Worm (Caenorhabditis elegans) whole organism, young adult: ENCODE data around the gene nemt-1.

ENCODE experiments used
- D2030.7 ChIP-seq: fragments of 200-800 bp; sonication (Bioruptor generic); IDR thresholded peaks from 2 replicates; pipeline ENCODE4 v1.3.6; 2022; ENCODE audit warnings: missing genetic modification reagents, missing genetic modification characterization, missing compliant biosample characterization
- F22D6.2 ChIP-seq: sonication (generic microtip); optimal IDR thresholded peaks from 2 replicates; lab custom pipeline; 2016; ENCODE audit warnings: mild to moderate bottlenecking, missing genetic modification characterization, missing compliant biosample characterization
- ceh-79 ChIP-seq: sonication (generic microtip); optimal IDR thresholded peaks from 2 replicates; lab custom pipeline; 2017; ENCODE audit warnings: mild to moderate bottlenecking, missing genetic modification characterization, missing compliant biosample characterization
- ceh-91 ChIP-seq: fragments of 200-800 bp; sonication (Bioruptor generic); IDR thresholded peaks from 2 replicates; pipeline ENCODE4 v1.3.6; 2022; ENCODE audit warnings: missing genetic modification reagents, missing genetic modification characterization, missing compliant biosample characterization
- ekl-4 ChIP-seq: fragments of 200-800 bp; sonication (Bioruptor generic); IDR thresholded peaks from 2 replicates; pipeline ENCODE4 v1.3.6; 2022; ENCODE audit warnings: missing genetic modification reagents, missing genetic modification characterization, missing compliant biosample characterization
- lir-1 ChIP-seq: fragments of 200-800 bp; sonication (Bioruptor generic); conservative IDR thresholded peaks from 2 replicates; pipeline ENCODE4 v1.3.6; 2022; ENCODE audit warnings: missing genetic modification reagents, missing genetic modification characterization, missing compliant biosample characterization
- mel-28 ChIP-seq: sonication (generic microtip); optimal IDR thresholded peaks from 2 replicates; lab custom pipeline; 2016; ENCODE audit warnings: borderline replicate concordance, mild to moderate bottlenecking, missing genetic modification characterization, missing compliant biosample characterization
- nfya-2 ChIP-seq: fragments of 200-800 bp; sonication (Bioruptor generic); IDR thresholded peaks from 2 replicates; pipeline ENCODE4 v1.3.6; 2022; ENCODE audit warnings: missing genetic modification reagents, missing genetic modification characterization, missing compliant biosample characterization
- nfyb-1 ChIP-seq: fragments of 200-800 bp; sonication (Bioruptor generic); IDR thresholded peaks from 2 replicates; pipeline ENCODE4 v1.3.6; 2022; ENCODE audit warnings: missing genetic modification reagents, missing genetic modification characterization, missing compliant biosample characterization
- nhr-80 ChIP-seq: sonication (generic microtip); optimal IDR thresholded peaks from 2 replicates; lab custom pipeline; 2016; ENCODE audit warnings: missing genetic modification characterization, missing compliant biosample characterization
- pbrm-1 ChIP-seq: fragments of 200-800 bp; sonication (Bioruptor generic); IDR thresholded peaks from 2 replicates; pipeline ENCODE4 v1.3.6; 2022; ENCODE audit warnings: missing genetic modification reagents, missing genetic modification characterization, missing compliant biosample characterization
- tbx-9 ChIP-seq: sonication (generic microtip); optimal IDR thresholded peaks from 2 replicates; lab custom pipeline; 2016; ENCODE audit warnings: borderline replicate concordance, missing genetic modification characterization, inconsistent platforms, missing compliant biosample characterization

DNA sequence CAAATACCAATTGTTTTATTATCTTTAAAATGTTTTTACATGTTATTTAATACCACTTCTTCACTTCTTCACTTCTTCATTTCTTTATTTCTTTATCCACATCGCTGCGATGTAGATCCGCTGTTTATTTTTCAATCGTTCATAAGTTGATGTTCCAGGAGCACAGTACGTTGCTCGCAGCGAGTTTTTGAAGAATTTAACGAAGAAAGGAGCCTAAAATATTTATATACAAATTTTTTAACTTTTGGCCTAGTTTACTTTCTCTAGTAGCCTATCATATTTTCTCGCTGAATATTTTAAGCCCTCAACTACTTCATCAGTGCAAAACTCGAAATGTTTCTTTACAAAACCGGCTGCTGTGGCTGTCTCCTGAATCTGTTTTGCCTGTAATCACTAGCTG, 1.1 kb downstream of the nemt-1 start:
- TF ChIP-seq ekl-4 (GFP tag; lab: Robert Waterston, UW), result no peak
- TF ChIP-seq mel-28 (tag; lab: Kevin White, UChicago), result no peak
- no peak for TF ChIP-seq ceh-91 (GFP tag; lab: Robert Waterston, UW)
- TF ChIP-seq D2030.7, result no peak
- TF ChIP-seq nhr-80 (tag; lab: Kevin White, UChicago), result no peak
- TF ChIP-seq tbx-9 (tag; lab: Kevin White, UChicago), result no peak
- TF ChIP-seq ceh-79 (tag; lab: Kevin White, UChicago), result no peak
- TF ChIP-seq nfyb-1, result no peak
- no peak for TF ChIP-seq nfya-2
- TF ChIP-seq pbrm-1 (GFP tag; lab: Robert Waterston, UW), result no peak
- TF ChIP-seq F22D6.2, result no peak
- no peak for TF ChIP-seq lir-1
